Worm (Caenorhabditis elegans): ENCODE data around the gene ephx-1.

The ephx-1 gene

ce11 chrII:4044349-4044748 lies 39.6 kb downstream of the ephx-1 start, which contains the start of gene rpn-11:
Gene rpn-11, minus strand, starts transcription at chrII:4044546.
- TF ChIP-seq ztf-23 (GFP tag; IDR thresholded peaks at IDR 0.05) (peak; percentile 45; the same call in 1 of the 2 replicates), tab-1 (GFP tag; IDR thresholded peaks at IDR 0.05) (peak; percentile 52; the same call in 1 of the 2 replicates), flt-1 (GFP tag; IDR thresholded peaks at IDR 0.05) (no peak)

DNA sequence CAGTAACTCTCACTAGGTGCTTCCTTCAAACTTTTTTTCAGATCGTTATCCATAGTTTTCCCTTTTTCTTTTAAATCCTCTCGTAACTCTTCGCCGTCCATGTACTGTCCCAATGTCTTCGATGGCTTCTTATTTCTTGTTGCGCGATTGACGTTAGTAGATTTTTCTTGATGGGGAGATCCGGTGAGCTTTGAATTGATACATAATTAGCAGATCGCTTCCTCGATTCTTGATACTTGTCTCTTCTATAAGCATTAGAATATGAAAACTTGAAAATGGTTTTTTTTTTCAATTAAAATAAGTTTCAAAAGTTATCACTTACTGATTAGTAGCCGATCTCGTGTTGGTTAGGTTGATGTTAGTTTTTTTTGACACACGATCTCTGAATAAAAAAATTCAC lies 40.7 kb downstream of the ephx-1 start, which contains the start of gene K07D4.2:
TSS of gene K07D4.2 (minus strand) at position 101 of the 400 bp plus-strand sequence.
- TF ChIP-seq cog-1 (tag; optimal IDR thresholded peaks at IDR 0.05), result no peak
- TF ChIP-seq ref-1 (GFP tag; conservative IDR thresholded peaks at IDR 0.05), result no peak
- TF ChIP-seq T22C8.4 (GFP tag; IDR thresholded peaks at IDR 0.05), result no peak
- TF ChIP-seq med-1 (GFP tag; optimal IDR thresholded peaks at IDR 0.05; ENCODE audit: insufficient read depth), result no peak
- no peak for TF ChIP-seq ztf-29 (GFP tag; IDR thresholded peaks at IDR 0.05)
- TF ChIP-seq flt-1 (GFP tag; IDR thresholded peaks at IDR 0.05), result no peak
- TF ChIP-seq tab-1 (GFP tag; IDR thresholded peaks at IDR 0.05), result no peak
- no peak for TF ChIP-seq ztf-23 (GFP tag; IDR thresholded peaks at IDR 0.05)
- TF ChIP-seq klf-2 (GFP tag; conservative IDR thresholded peaks at IDR 0.05), result no peak

- TF ChIP-seq ztf-23 (GFP tag; IDR thresholded peaks at IDR 0.05) (peak; percentile 79), flt-1 (GFP tag; IDR thresholded peaks at IDR 0.05) (peak; percentile 56; the same call in 1 of the 2 replicates), ztf-29 (GFP tag; IDR thresholded peaks at IDR 0.05) (0 out of 2 replicates have a peak, but pooled peaks have one; percentile 35), klf-2 (GFP tag; conservative IDR thresholded peaks at IDR 0.05) (0 out of 2 replicates have a peak, but pooled peaks have one; percentile 55)
These were observed 43.2 kb downstream of the ephx-1 start for ce11 chrII:4047839-4048440.

ce11 chrII:4062477-4062876 lies 57.8 kb downstream of the ephx-1 start, which contains the start of gene gadr-4:
Gene gadr-4, minus strand, starts transcription at chrII:4062577.
- TF ChIP-seq klf-2 (GFP tag; conservative IDR thresholded peaks at IDR 0.05) (no peak), ztf-29 (GFP tag; IDR thresholded peaks at IDR 0.05) (no peak), tab-1 (GFP tag; IDR thresholded peaks at IDR 0.05) (no peak), T22C8.4 (GFP tag; IDR thresholded peaks at IDR 0.05) (no peak)

DNA sequence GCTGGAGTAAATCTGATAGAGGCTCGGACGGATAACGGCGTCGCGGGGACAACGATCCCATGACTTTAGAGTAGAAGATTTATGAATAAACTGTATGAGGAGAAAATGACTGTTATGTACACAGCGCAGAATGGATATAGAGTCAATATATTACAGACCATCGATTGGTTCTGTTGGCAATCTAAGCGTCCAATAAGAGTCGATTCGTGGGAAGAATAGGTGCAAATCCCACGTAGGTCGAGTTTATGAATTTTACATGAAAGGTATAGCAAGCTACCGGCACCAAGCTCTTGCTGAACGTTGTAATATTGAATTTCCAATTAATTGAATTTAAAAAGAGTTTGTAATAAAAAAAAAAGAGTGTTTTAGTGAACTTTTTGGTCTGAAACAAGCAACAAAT lies 59.3 kb downstream of the ephx-1 start, which contains the start of gene fbxb-118:
TSS of gene fbxb-118 (minus strand) at position 101 of the 400 bp plus-strand sequence.
- TF ChIP-seq ref-1 (GFP tag; conservative IDR thresholded peaks at IDR 0.05) (no peak), cog-1 (tag; optimal IDR thresholded peaks at IDR 0.05) (no peak), ztf-29 (GFP tag; IDR thresholded peaks at IDR 0.05) (no peak), T22C8.4 (GFP tag; IDR thresholded peaks at IDR 0.05) (no peak)

Measured in whole organism, midembryonic.